Fruit fly (Drosophila melanogaster): ENCODE measurements around the gene ghi.

DNA sequence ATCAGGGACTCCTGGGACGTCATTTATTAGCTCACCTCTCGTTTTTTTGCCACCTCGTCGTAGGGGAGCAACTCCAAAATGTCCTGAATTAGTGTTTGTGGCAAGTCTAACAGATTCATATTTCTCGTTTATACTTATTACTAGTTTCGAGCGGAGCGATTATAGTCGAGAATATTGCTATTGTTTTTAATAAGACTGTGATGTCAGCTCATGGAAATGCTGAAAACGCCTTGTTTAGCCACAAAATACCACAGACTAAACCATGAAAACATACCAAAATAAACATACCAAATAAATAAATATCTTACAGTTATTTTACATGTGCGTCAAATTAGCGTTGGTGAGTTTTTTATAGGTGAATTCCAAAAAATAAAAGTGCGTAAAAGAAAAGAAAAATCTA, 35.9 kb downstream of the ghi start, which contains the start of gene pall:
- TF ChIP-seq rgr (GFP tag; optimal IDR thresholded peaks at IDR 0.05) (no peak), OdsH (GFP tag; optimal IDR thresholded peaks at IDR 0.05) (no peak), Mio (GFP tag; optimal IDR thresholded peaks at IDR 0.05) (no peak), psq (GFP tag; optimal IDR thresholded peaks at IDR 0.05) (no peak)

All from whole organism, wandering third instar larva.